In the genomic region with DNA sequence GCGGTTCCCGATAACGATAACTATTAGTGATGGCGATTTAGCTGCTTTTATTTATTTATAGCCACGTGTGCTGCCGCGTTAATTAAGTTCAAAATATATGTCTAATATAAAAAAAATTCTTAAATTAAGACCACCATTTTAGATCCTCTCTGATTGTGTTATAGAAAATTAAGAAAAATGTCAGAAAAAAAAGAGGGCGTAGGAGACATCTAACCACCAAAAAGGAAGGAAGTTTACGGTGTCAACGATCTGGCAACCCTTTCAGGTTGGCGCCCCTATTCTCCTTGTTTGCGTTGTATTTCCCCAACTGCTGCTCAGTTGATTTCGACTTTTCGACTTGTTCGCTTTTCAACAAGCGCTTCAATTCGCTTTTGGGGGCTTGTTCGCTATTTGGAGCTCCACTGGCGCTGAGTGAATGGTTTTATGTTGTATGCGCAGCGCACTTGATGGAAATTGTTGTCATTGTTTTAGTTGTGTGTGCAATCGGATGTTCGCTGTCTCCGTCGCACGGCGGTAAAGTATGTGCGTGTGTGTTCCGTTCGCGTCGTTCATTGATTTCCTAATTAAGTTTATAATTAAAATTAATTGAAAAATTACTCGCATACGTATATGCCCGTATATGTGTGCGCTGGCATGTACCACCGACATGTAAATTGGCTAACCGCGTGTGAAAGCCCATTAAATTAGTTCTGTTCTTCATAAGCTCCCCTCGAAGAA, we compare ENCODE assay signal across 2 fruit fly cellular contexts.
TF ChIP-seq lines count a peak whose summit lies in the region.

CG3434 (minus strand) TSS at position 25 of the 717 bp plus-strand sequence.
CG44838 (plus strand) TSS at position 276 of the 717 bp plus-strand sequence.

TF ChIP-seq in whole organism, embryonic, 481 proteins besides CTCF, POLR2A, EP300 and RAD21 (continued from another document and continues in another):
- no peak for TF ChIP-seq CG15073 (GFP tag; optimal IDR thresholded peaks at IDR 0.05; lab: Kevin White, UChicago)
- TF ChIP-seq kni (GFP tag; optimal IDR thresholded peaks at IDR 0.05; lab: Kevin White, UChicago) = peak; percentile 75
- TF ChIP-seq Vsx1 (GFP tag; optimal IDR thresholded peaks at IDR 0.05; lab: Kevin White, UChicago) = peak; percentile 58
- TF ChIP-seq CG17912 (GFP tag; optimal IDR thresholded peaks at IDR 0.05; lab: Kevin White, UChicago) = peak; percentile 3
- no peak for TF ChIP-seq CG11398 (GFP tag; optimal IDR thresholded peaks at IDR 0.05; lab: Kevin White, UChicago)
- TF ChIP-seq CG3838 (GFP tag; optimal IDR thresholded peaks at IDR 0.05; lab: Kevin White, UChicago) = peak; percentile 27
- TF ChIP-seq CG2116 (GFP tag; optimal IDR thresholded peaks at IDR 0.05; lab: Kevin White, UChicago) = peak; percentile 88
- peak; percentile 74; the same call in 2 of the 3 replicates for TF ChIP-seq H15 (GFP tag; IDR thresholded peaks at IDR 0.05; lab: Robert Waterston, UW)
- peak; percentile 70 for TF ChIP-seq tio (GFP tag; optimal IDR thresholded peaks at IDR 0.05; lab: Kevin White, UChicago)
- TF ChIP-seq row (GFP tag; IDR thresholded peaks at IDR 0.05; lab: Robert Waterston, UW) = peak; percentile 94
- peak; percentile 78 for TF ChIP-seq E2f2 (GFP tag; IDR thresholded peaks at IDR 0.05; lab: Robert Waterston, UW)
- peak; percentile 74 for TF ChIP-seq CG9817 (tag; optimal IDR thresholded peaks at IDR 0.05; lab: Kevin White, UChicago)
- TF ChIP-seq B-H1 (GFP tag; IDR thresholded peaks at IDR 0.05; lab: Robert Waterston, UW) = peak; percentile 69
- TF ChIP-seq Hmr (GFP tag; optimal IDR thresholded peaks at IDR 0.05; lab: Kevin White, UChicago) = peak; percentile 83
- TF ChIP-seq CG6254 (GFP tag; optimal IDR thresholded peaks at IDR 0.05; lab: Kevin White, UChicago) = peak; percentile 40
- TF ChIP-seq ci (GFP tag; IDR thresholded peaks at IDR 0.05; lab: Robert Waterston, UW) = peak; percentile 79; the same call in 2 of the 3 replicates
- peak; percentile 79 for TF ChIP-seq Sox102F (GFP tag; optimal IDR thresholded peaks at IDR 0.05; lab: Kevin White, UChicago)
- TF ChIP-seq CG10654 (GFP tag; optimal IDR thresholded peaks at IDR 0.05; lab: Kevin White, UChicago) = peak; percentile 77
- TF ChIP-seq CG12236 (GFP tag; optimal IDR thresholded peaks at IDR 0.05; lab: Kevin White, UChicago) = peak; percentile 2
- no peak for TF ChIP-seq lov (optimal IDR thresholded peaks at IDR 0.05; lab: Kevin White, UChicago)
- TF ChIP-seq lov (GFP tag; IDR thresholded peaks at IDR 0.05; lab: Robert Waterston, UW) = 0 out of 3 replicates have a peak, but pooled peaks have one; percentile 35
- no peak for TF ChIP-seq mld (GFP tag; IDR thresholded peaks at IDR 0.05; lab: Robert Waterston, UW; ENCODE audit: partially characterized antibody)
- peak; percentile 58 for TF ChIP-seq CG2202 (tag; optimal IDR thresholded peaks at IDR 0.05; lab: Kevin White, UChicago)
- no peak for TF ChIP-seq CG4707 (GFP tag; optimal IDR thresholded peaks at IDR 0.05; lab: Kevin White, UChicago)
- peak; percentile 74 for TF ChIP-seq dmrt99B (tag; optimal IDR thresholded peaks at IDR 0.05; lab: Kevin White, UChicago)
- peak; percentile 60 for TF ChIP-seq Myb (GFP tag; optimal IDR thresholded peaks at IDR 0.05; lab: Kevin White, UChicago)
- TF ChIP-seq D19B (GFP tag; optimal IDR thresholded peaks at IDR 0.05; lab: Kevin White, UChicago) = peak; percentile 57
- TF ChIP-seq CG4617 (GFP tag; optimal IDR thresholded peaks at IDR 0.05; lab: Kevin White, UChicago; ENCODE audit: borderline replicate concordance) = peak; percentile 81
- no peak for TF ChIP-seq inv (GFP tag; IDR thresholded peaks at IDR 0.05; lab: Robert Waterston, UW; ENCODE audit: partially characterized antibody)
- TF ChIP-seq CG14014 (GFP tag; IDR thresholded peaks at IDR 0.05; lab: Robert Waterston, UW) = peak; percentile 70
- no peak for TF ChIP-seq GATAe (GFP tag; conservative IDR thresholded peaks at IDR 0.05; lab: Robert Waterston, UW)
- TF ChIP-seq CG12942 (GFP tag; optimal IDR thresholded peaks at IDR 0.05; lab: Kevin White, UChicago) = peak; percentile 74
- TF ChIP-seq tll (GFP tag; optimal IDR thresholded peaks at IDR 0.05; lab: Kevin White, UChicago) = peak in 1 of 2 experiments; percentile 60
- TF ChIP-seq Pdp1 (GFP tag; optimal IDR thresholded peaks at IDR 0.05; lab: Kevin White, UChicago) = peak; percentile 57 to 65
- TF ChIP-seq cwo (GFP tag; optimal IDR thresholded peaks at IDR 0.05; lab: Kevin White, UChicago) = peak; percentile 75
- no peak for TF ChIP-seq org-1 (GFP tag; optimal IDR thresholded peaks at IDR 0.05; lab: Kevin White, UChicago)
- TF ChIP-seq CG32532 (GFP tag; IDR thresholded peaks at IDR 0.05; lab: Robert Waterston, UW) = peak; percentile 81
- peak; percentile 9 for TF ChIP-seq Hey (tag; optimal IDR thresholded peaks at IDR 0.05; lab: Kevin White, UChicago)
- TF ChIP-seq CoRest (tag; optimal IDR thresholded peaks at IDR 0.05; lab: Kevin White, UChicago) = peak; percentile 88
- TF ChIP-seq CG5953 (GFP tag; IDR thresholded peaks at IDR 0.05; lab: Robert Waterston, UW) = no peak
- no peak for TF ChIP-seq Trl (optimal IDR thresholded peaks at IDR 0.05; lab: Kevin White, UChicago)
- TF ChIP-seq Trl (GFP tag; optimal IDR thresholded peaks at IDR 0.05; lab: Kevin White, UChicago) = peak; percentile 53
- TF ChIP-seq BtbVII (GFP tag; optimal IDR thresholded peaks at IDR 0.05; lab: Kevin White, UChicago) = peak; percentile 81
- peak; percentile 86 for TF ChIP-seq CG3847 (GFP tag; IDR thresholded peaks at IDR 0.05; lab: Robert Waterston, UW)
- no peak for TF ChIP-seq chm (GFP tag; IDR thresholded peaks at IDR 0.05; lab: Robert Waterston, UW)
- peak; percentile 36 for TF ChIP-seq gsb-n (tag; optimal IDR thresholded peaks at IDR 0.05; lab: Kevin White, UChicago)
- TF ChIP-seq CG12104 (GFP tag; optimal IDR thresholded peaks at IDR 0.05; lab: Kevin White, UChicago) = peak; percentile 54
- no peak for TF ChIP-seq usp (GFP tag; optimal IDR thresholded peaks at IDR 0.05; lab: Kevin White, UChicago)
- TF ChIP-seq lilli (GFP tag; optimal IDR thresholded peaks at IDR 0.05; lab: Kevin White, UChicago) = peak; percentile 90
- peak; percentile 74 to 84 for TF ChIP-seq dpn (GFP tag; optimal IDR thresholded peaks at IDR 0.05; lab: Kevin White, UChicago)
- peak in 1 of 2 experiments; percentile 7 for TF ChIP-seq Hr78 (GFP tag; optimal IDR thresholded peaks at IDR 0.05; lab: Kevin White, UChicago)
- no peak for TF ChIP-seq disco-r (GFP tag; optimal IDR thresholded peaks at IDR 0.05; lab: Kevin White, UChicago)
- TF ChIP-seq Max (GFP tag; optimal IDR thresholded peaks at IDR 0.05; lab: Kevin White, UChicago) = peak; percentile 88
- TF ChIP-seq MBD-R2 (GFP tag; IDR thresholded peaks at IDR 0.05; lab: Robert Waterston, UW) = peak; percentile 74
- peak; percentile 64 for TF ChIP-seq Spps (tag; optimal IDR thresholded peaks at IDR 0.05; lab: Kevin White, UChicago)
- TF ChIP-seq sc (optimal IDR thresholded peaks at IDR 0.05; lab: Kevin White, UChicago) = no peak
- TF ChIP-seq sc (GFP tag; optimal IDR thresholded peaks at IDR 0.05; lab: Kevin White, UChicago) = peak; percentile 70
- peak; percentile 83 for TF ChIP-seq CG10147 (GFP tag; optimal IDR thresholded peaks at IDR 0.05; lab: Kevin White, UChicago)
- TF ChIP-seq sim (GFP tag; IDR thresholded peaks at IDR 0.05; lab: Robert Waterston, UW) = no peak
- TF ChIP-seq ems (GFP tag; optimal IDR thresholded peaks at IDR 0.05; lab: Kevin White, UChicago) = peak; percentile 77

TF ChIP-seq in whole organism, prepupa, 60 proteins besides CTCF, POLR2A, EP300 and RAD21 (continued from another document):
- TF ChIP-seq CG6808 (GFP tag; optimal IDR thresholded peaks at IDR 0.05; lab: Kevin White, UChicago) (peak; percentile 41), vri (GFP tag; optimal IDR thresholded peaks at IDR 0.05; lab: Kevin White, UChicago) (peak; percentile 54), CG3032 (tag; optimal IDR thresholded peaks at IDR 0.05; lab: Kevin White, UChicago) (peak; percentile 75), CG9139 (GFP tag; optimal IDR thresholded peaks at IDR 0.05; lab: Kevin White, UChicago) (peak; percentile 2), Hr4 (GFP tag; optimal IDR thresholded peaks at IDR 0.05; lab: Kevin White, UChicago) (peak; percentile 82), pdm3 (GFP tag; optimal IDR thresholded peaks at IDR 0.05; lab: Kevin White, UChicago) (peak; percentile 80), Eip78C (GFP tag; lab: Kevin White, UChicago) (peak; percentile 92), CG6276 (GFP tag; optimal IDR thresholded peaks at IDR 0.05; lab: Kevin White, UChicago) (peak; percentile 79), Sox14 (GFP tag; optimal IDR thresholded peaks at IDR 0.05; lab: Kevin White, UChicago) (peak; percentile 86), CG8119 (GFP tag; IDR thresholded peaks at IDR 0.05; lab: Robert Waterston, UW) (peak; percentile 72), CG6792 (GFP tag; optimal IDR thresholded peaks at IDR 0.05; lab: Kevin White, UChicago) (peak; percentile 49), salr (GFP tag; optimal IDR thresholded peaks at IDR 0.05; lab: Kevin White, UChicago) (peak; percentile 14 to 36), fd85E (GFP tag; optimal IDR thresholded peaks at IDR 0.05; lab: Kevin White, UChicago) (peak; percentile 5)
